3 worm cellular contexts compared by ENCODE assay signal in genomic region chrV:10965501-10965900, ce11.
TF ChIP-seq lines count a peak whose summit lies in the region.

ctf-4 (minus strand) TSS chrV:10965539.
eef-1G (plus strand) TSS chrV:10965719.

TF ChIP-seq in whole organism, L2 larva, 48 proteins besides CTCF, POLR2A, EP300 and RAD21 (continued from another document):
- TF ChIP-seq elt-3 (tag; optimal IDR thresholded peaks at IDR 0.05; lab: Kevin White, UChicago) (no peak), ztf-11 (tag; optimal IDR thresholded peaks at IDR 0.05; lab: Kevin White, UChicago) (no peak), mdl-1 (tag; optimal IDR thresholded peaks at IDR 0.05; lab: Kevin White, UChicago) (peak in 1 of 2 experiments; percentile 60), mab-5 (tag; optimal IDR thresholded peaks at IDR 0.05; lab: Kevin White, UChicago) (peak; percentile 85), ztf-1 (GFP tag; conservative IDR thresholded peaks at IDR 0.05; lab: Robert Waterston, UW) (no peak), elt-1 (tag; optimal IDR thresholded peaks at IDR 0.05; lab: Kevin White, UChicago) (no peak), fos-1 (tag; optimal IDR thresholded peaks at IDR 0.05; lab: Kevin White, UChicago) (peak; percentile 99), peb-1 (tag; optimal IDR thresholded peaks at IDR 0.05; lab: Kevin White, UChicago) (no peak), ama-1 (optimal IDR thresholded peaks at IDR 0.05; lab: Kevin White, UChicago) (peak; percentile 51), ceh-82 (tag; optimal IDR thresholded peaks at IDR 0.05; lab: Kevin White, UChicago) (peak; percentile 75), nhr-77 (tag; optimal IDR thresholded peaks at IDR 0.05; lab: Kevin White, UChicago) (peak; percentile 57), nhr-11 (tag; optimal IDR thresholded peaks at IDR 0.05; lab: Kevin White, UChicago) (no peak), alr-1 (tag; optimal IDR thresholded peaks at IDR 0.05; lab: Kevin White, UChicago) (no peak), sma-3 (GFP tag; optimal IDR thresholded peaks at IDR 0.05; lab: Kevin White, UChicago) (peak; percentile 97), lin-13 (GFP tag; optimal IDR thresholded peaks at IDR 0.05; lab: Kevin White, UChicago) (peak; percentile 96), gmeb-1 (tag; optimal IDR thresholded peaks at IDR 0.05; lab: Kevin White, UChicago) (peak; percentile 97), Y55F3AM.14 (GFP tag; optimal IDR thresholded peaks at IDR 0.05; lab: Kevin White, UChicago) (peak; percentile 76), lsy-2 (tag; optimal IDR thresholded peaks at IDR 0.05; lab: Kevin White, UChicago) (peak; percentile 83 to 96), nhr-6 (tag; optimal IDR thresholded peaks at IDR 0.05; lab: Kevin White, UChicago) (peak; percentile 95), R02D3.7 (tag; optimal IDR thresholded peaks at IDR 0.05; lab: Kevin White, UChicago) (peak; percentile 58), lin-11 (tag; optimal IDR thresholded peaks at IDR 0.05; lab: Kevin White, UChicago) (peak; percentile 94), sma-9 (GFP tag; optimal IDR thresholded peaks at IDR 0.05; lab: Kevin White, UChicago) (peak; percentile 99), sma-9 (tag; optimal IDR thresholded peaks at IDR 0.05; lab: Kevin White, UChicago) (no peak), unc-39 (tag; optimal IDR thresholded peaks at IDR 0.05; lab: Kevin White, UChicago) (no peak), egl-27 (tag; optimal IDR thresholded peaks at IDR 0.05; lab: Kevin White, UChicago) (peak; percentile 82), C34F6.9 (tag; optimal IDR thresholded peaks at IDR 0.05; lab: Kevin White, UChicago) (peak; percentile 99)
TF ChIP-seq in whole organism, L2 larva: peak in this region for 34.

TF ChIP-seq in whole organism, L4 larva, 104 proteins besides CTCF, POLR2A, EP300 and RAD21 (continued from another document and continues in another):
- peak; percentile 91 for TF ChIP-seq hlh-30 (tag; optimal IDR thresholded peaks at IDR 0.05; lab: Kevin White, UChicago; ENCODE audit: insufficient read depth)
- 0 out of 2 replicates have a peak, but pooled peaks have one; percentile 23 for TF ChIP-seq nhr-41 (GFP tag; IDR thresholded peaks at IDR 0.05; lab: Robert Waterston, UW)
- TF ChIP-seq nhr-11 (tag; optimal IDR thresholded peaks at IDR 0.05; lab: Kevin White, UChicago) = peak; percentile 98
- no peak for TF ChIP-seq zag-1 (tag; optimal IDR thresholded peaks at IDR 0.05; lab: Kevin White, UChicago)
- TF ChIP-seq unc-39 (tag; optimal IDR thresholded peaks at IDR 0.05; lab: Kevin White, UChicago) = no peak
- peak; percentile 64 for TF ChIP-seq zip-2 (tag; optimal IDR thresholded peaks at IDR 0.05; lab: Kevin White, UChicago)
- peak; percentile 86 for TF ChIP-seq lin-29 (GFP tag; IDR thresholded peaks at IDR 0.05; lab: Robert Waterston, UW)
- TF ChIP-seq aly-2 (tag; optimal IDR thresholded peaks at IDR 0.05; lab: Kevin White, UChicago) = no peak
- no peak for TF ChIP-seq attf-4 (tag; optimal IDR thresholded peaks at IDR 0.05; lab: Kevin White, UChicago)
- TF ChIP-seq Y75B8A.6 (GFP tag; IDR thresholded peaks at IDR 0.05; lab: Robert Waterston, UW) = peak; percentile 73; the same call in 1 of the 2 replicates
- TF ChIP-seq egl-27 (tag; optimal IDR thresholded peaks at IDR 0.05; lab: Kevin White, UChicago) = peak; percentile 64
- TF ChIP-seq lin-39 (tag; optimal IDR thresholded peaks at IDR 0.05; lab: Kevin White, UChicago) = no peak
- TF ChIP-seq ctbp-1 (GFP tag; IDR thresholded peaks at IDR 0.05; lab: Robert Waterston, UW) = peak; percentile 92
- TF ChIP-seq ceh-44 (GFP tag; IDR thresholded peaks at IDR 0.05; lab: Robert Waterston, UW) = no peak
- peak; percentile 87 for TF ChIP-seq mxl-3 (GFP tag; optimal IDR thresholded peaks at IDR 0.05; lab: Kevin White, UChicago)
- peak; percentile 83 for TF ChIP-seq ama-1 (optimal IDR thresholded peaks at IDR 0.05; lab: Kevin White, UChicago)
- TF ChIP-seq unc-130 (GFP tag; optimal IDR thresholded peaks at IDR 0.05; lab: Kevin White, UChicago) = peak; percentile 84
- TF ChIP-seq dmd-9 (GFP tag; IDR thresholded peaks at IDR 0.05; lab: Robert Waterston, UW) = peak; percentile 74
- peak; percentile 98 for TF ChIP-seq dmd-6 (GFP tag; IDR thresholded peaks at IDR 0.05; lab: Robert Waterston, UW)
- peak; percentile 88 for TF ChIP-seq spr-1 (tag; optimal IDR thresholded peaks at IDR 0.05; lab: Kevin White, UChicago)
- TF ChIP-seq D1046.2 (GFP tag; IDR thresholded peaks at IDR 0.05; lab: Robert Waterston, UW) = no peak
- no peak for TF ChIP-seq sdz-12 (GFP tag; optimal IDR thresholded peaks at IDR 0.05; lab: Kevin White, UChicago)
- TF ChIP-seq ZK337.2 (GFP tag; IDR thresholded peaks at IDR 0.05; lab: Robert Waterston, UW) = no peak
- peak; percentile 97 for TF ChIP-seq nhr-6 (tag; optimal IDR thresholded peaks at IDR 0.05; lab: Kevin White, UChicago)
- peak; percentile 87 for TF ChIP-seq saeg-2 (GFP tag; IDR thresholded peaks at IDR 0.05; lab: Robert Waterston, UW)
- TF ChIP-seq daf-12 (tag; optimal IDR thresholded peaks at IDR 0.05; lab: Kevin White, UChicago) = no peak
- TF ChIP-seq mxl-2 (GFP tag; conservative IDR thresholded peaks at IDR 0.05; lab: Robert Waterston, UW) = no peak
- peak; percentile 89 for TF ChIP-seq mdt-29 (GFP tag; IDR thresholded peaks at IDR 0.05; lab: Robert Waterston, UW)
- no peak for TF ChIP-seq ceh-82 (tag; optimal IDR thresholded peaks at IDR 0.05; lab: Kevin White, UChicago)
- peak; percentile 32 for TF ChIP-seq snpc-4 (tag; optimal IDR thresholded peaks at IDR 0.05; lab: Kevin White, UChicago)
- TF ChIP-seq nhr-102 (tag; optimal IDR thresholded peaks at IDR 0.05; lab: Kevin White, UChicago) = peak; percentile 96
- peak; percentile 7; the same call in 1 of the 2 replicates for TF ChIP-seq Y48G9A.11 (GFP tag; IDR thresholded peaks at IDR 0.05; lab: Robert Waterston, UW)
- TF ChIP-seq nhr-48 (tag; optimal IDR thresholded peaks at IDR 0.05; lab: Kevin White, UChicago) = peak; percentile 94
- TF ChIP-seq lin-13 (GFP tag; optimal IDR thresholded peaks at IDR 0.05; lab: Kevin White, UChicago) = peak; percentile 92
- TF ChIP-seq tra-1 (GFP tag; IDR thresholded peaks at IDR 0.05; lab: Robert Waterston, UW) = peak; percentile 85; the same call in 1 of the 2 replicates
- TF ChIP-seq gei-8 (GFP tag; optimal IDR thresholded peaks at IDR 0.05; lab: Kevin White, UChicago) = no peak
- TF ChIP-seq R02D3.7 (tag; optimal IDR thresholded peaks at IDR 0.05; lab: Kevin White, UChicago) = no peak
- peak; percentile 94 for TF ChIP-seq ceh-20 (GFP tag; IDR thresholded peaks at IDR 0.05; lab: Robert Waterston, UW)
- TF ChIP-seq aha-1 (tag; lab: Kevin White, UChicago) = peak; percentile 99
- TF ChIP-seq unc-62 (GFP tag; optimal IDR thresholded peaks at IDR 0.05 in 1 of 2; lab: Kevin White, UChicago) = peak in 1 of 2 experiments; percentile 97
- no peak for TF ChIP-seq unc-62 (tag; optimal IDR thresholded peaks at IDR 0.05; lab: Kevin White, UChicago)
- TF ChIP-seq madf-9 (GFP tag; conservative IDR thresholded peaks at IDR 0.05; lab: Robert Waterston, UW) = peak; percentile 87; the same call in 1 of the 2 replicates
- TF ChIP-seq zfp-3 (GFP tag; conservative IDR thresholded peaks at IDR 0.05; lab: Robert Waterston, UW) = peak; percentile 83
- peak; percentile 99 for TF ChIP-seq lin-38 (GFP tag; IDR thresholded peaks at IDR 0.05; lab: Robert Waterston, UW)
- no peak for TF ChIP-seq zip-11 (GFP tag; IDR thresholded peaks at IDR 0.05; lab: Robert Waterston, UW)
- no peak for TF ChIP-seq madf-5 (GFP tag; IDR thresholded peaks at IDR 0.05; lab: Robert Waterston, UW)
- TF ChIP-seq nhr-77 (tag; optimal IDR thresholded peaks at IDR 0.05; lab: Kevin White, UChicago) = peak; percentile 98
- peak; percentile 95 for TF ChIP-seq T26A8.4 (GFP tag; IDR thresholded peaks at IDR 0.05; lab: Robert Waterston, UW)
- peak; percentile 87 for TF ChIP-seq arid-1 (GFP tag; conservative IDR thresholded peaks at IDR 0.05; lab: Robert Waterston, UW)
- TF ChIP-seq zfp-2 (tag; optimal IDR thresholded peaks at IDR 0.05; lab: Kevin White, UChicago) = peak; percentile 84
- TF ChIP-seq ceh-28 (tag; optimal IDR thresholded peaks at IDR 0.05; lab: Kevin White, UChicago) = no peak
- TF ChIP-seq F26F4.8 (GFP tag; conservative IDR thresholded peaks at IDR 0.05; lab: Robert Waterston, UW) = no peak
- peak; percentile 51 for TF ChIP-seq F49E8.2 (tag; optimal IDR thresholded peaks at IDR 0.05; lab: Kevin White, UChicago; ENCODE audit: borderline replicate concordance)
- peak; percentile 71 to 96 for TF ChIP-seq lsy-2 (tag; optimal IDR thresholded peaks at IDR 0.05; lab: Kevin White, UChicago)
- TF ChIP-seq hlh-11 (tag; optimal IDR thresholded peaks at IDR 0.05; lab: Kevin White, UChicago) = peak; percentile 98

TF ChIP-seq in whole organism, late embryonic, 69 proteins besides CTCF, POLR2A, EP300 and RAD21 (continued from another document):
- no peak for TF ChIP-seq lim-6 (tag; optimal IDR thresholded peaks at IDR 0.05; lab: Kevin White, UChicago)
- TF ChIP-seq pha-4 (tag; optimal IDR thresholded peaks at IDR 0.05; lab: Kevin White, UChicago) = no peak
- peak; percentile 25 for TF ChIP-seq syd-9 (tag; optimal IDR thresholded peaks at IDR 0.05; lab: Kevin White, UChicago)
- peak; percentile 62 for TF ChIP-seq pqm-1 (tag; optimal IDR thresholded peaks at IDR 0.05; lab: Kevin White, UChicago)
- TF ChIP-seq K09A11.1 (tag; optimal IDR thresholded peaks at IDR 0.05; lab: Kevin White, UChicago; ENCODE audit: insufficient read depth) = no peak
- TF ChIP-seq ceh-30 (tag; optimal IDR thresholded peaks at IDR 0.05; lab: Kevin White, UChicago) = no peak
- no peak for TF ChIP-seq sox-4 (tag; optimal IDR thresholded peaks at IDR 0.05; lab: Kevin White, UChicago)
- TF ChIP-seq dmd-4 (tag; optimal IDR thresholded peaks at IDR 0.05; lab: Kevin White, UChicago; ENCODE audit: borderline replicate concordance) = no peak
- peak; percentile 18 for TF ChIP-seq hlh-30 (tag; optimal IDR thresholded peaks at IDR 0.05; lab: Kevin White, UChicago; ENCODE audit: insufficient read depth)
- no peak for TF ChIP-seq ceh-6 (GFP tag; optimal IDR thresholded peaks at IDR 0.05; lab: Kevin White, UChicago)
- peak; percentile 72 for TF ChIP-seq tbx-2 (tag; optimal IDR thresholded peaks at IDR 0.05; lab: Kevin White, UChicago)
- no peak for TF ChIP-seq odd-2 (tag; optimal IDR thresholded peaks at IDR 0.05; lab: Kevin White, UChicago)
- no peak for TF ChIP-seq K02D7.2 (tag; optimal IDR thresholded peaks at IDR 0.05; lab: Kevin White, UChicago)
- TF ChIP-seq dve-1 (tag; optimal IDR thresholded peaks at IDR 0.05; lab: Kevin White, UChicago) = peak; percentile 85
- peak; percentile 85 for TF ChIP-seq unc-55 (GFP tag; optimal IDR thresholded peaks at IDR 0.05; lab: Kevin White, UChicago)
- TF ChIP-seq tbx-7 (tag; optimal IDR thresholded peaks at IDR 0.05; lab: Kevin White, UChicago) = no peak
- TF ChIP-seq mec-3 (tag; optimal IDR thresholded peaks at IDR 0.05; lab: Kevin White, UChicago; ENCODE audit: borderline replicate concordance) = no peak
- no peak for TF ChIP-seq nhr-232 (tag; optimal IDR thresholded peaks at IDR 0.05; lab: Kevin White, UChicago)
- no peak for TF ChIP-seq nhr-11 (tag; optimal IDR thresholded peaks at IDR 0.05; lab: Kevin White, UChicago)
- TF ChIP-seq unc-42 (tag; optimal IDR thresholded peaks at IDR 0.05; lab: Kevin White, UChicago) = peak; percentile 52
- TF ChIP-seq ceh-18 (tag; optimal IDR thresholded peaks at IDR 0.05; lab: Kevin White, UChicago) = peak; percentile 62
- TF ChIP-seq pax-1 (tag; optimal IDR thresholded peaks at IDR 0.05; lab: Kevin White, UChicago) = no peak
- TF ChIP-seq ceh-31 (tag; optimal IDR thresholded peaks at IDR 0.05; lab: Kevin White, UChicago) = peak; percentile 64
- no peak for TF ChIP-seq hlh-13 (GFP tag; optimal IDR thresholded peaks at IDR 0.05; lab: Kevin White, UChicago)
- TF ChIP-seq ztf-16 (tag; optimal IDR thresholded peaks at IDR 0.05; lab: Kevin White, UChicago) = no peak
- TF ChIP-seq lin-11 (tag; optimal IDR thresholded peaks at IDR 0.05; lab: Kevin White, UChicago) = no peak
- TF ChIP-seq ceh-22 (tag; optimal IDR thresholded peaks at IDR 0.05; lab: Kevin White, UChicago) = no peak
- TF ChIP-seq eyg-1 (tag; optimal IDR thresholded peaks at IDR 0.05; lab: Kevin White, UChicago) = no peak
- peak; percentile 5 for TF ChIP-seq pros-1 (tag; optimal IDR thresholded peaks at IDR 0.05; lab: Kevin White, UChicago)
- TF ChIP-seq C08G9.2 (tag; optimal IDR thresholded peaks at IDR 0.05; lab: Kevin White, UChicago) = no peak
- peak; percentile 90 for TF ChIP-seq rnt-1 (tag; optimal IDR thresholded peaks at IDR 0.05; lab: Kevin White, UChicago)
- no peak for TF ChIP-seq ttx-3 (tag; optimal IDR thresholded peaks at IDR 0.05; lab: Kevin White, UChicago)
- TF ChIP-seq sdc-2 (tag; optimal IDR thresholded peaks at IDR 0.05; lab: Kevin White, UChicago) = no peak
- no peak for TF ChIP-seq C38D4.7 (GFP tag; optimal IDR thresholded peaks at IDR 0.05; lab: Kevin White, UChicago)
- no peak for TF ChIP-seq sox-2 (GFP tag; IDR thresholded peaks at IDR 0.05; lab: Robert Waterston, UW)
- TF ChIP-seq T23F11.4 (GFP tag; optimal IDR thresholded peaks at IDR 0.05; lab: Kevin White, UChicago) = no peak
- no peak for TF ChIP-seq ceh-9 (tag; optimal IDR thresholded peaks at IDR 0.05; lab: Kevin White, UChicago)
- no peak for TF ChIP-seq elt-2 (tag; optimal IDR thresholded peaks at IDR 0.05; lab: Kevin White, UChicago)
- no peak for TF ChIP-seq ama-1 (optimal IDR thresholded peaks at IDR 0.05; lab: Kevin White, UChicago)
- TF ChIP-seq pha-2 (tag; optimal IDR thresholded peaks at IDR 0.05; lab: Kevin White, UChicago) = no peak
- no peak for TF ChIP-seq F13H6.1 (tag; optimal IDR thresholded peaks at IDR 0.05; lab: Kevin White, UChicago)
- no peak for TF ChIP-seq ceh-45 (GFP tag; IDR thresholded peaks at IDR 0.05; lab: Robert Waterston, UW)
- no peak for TF ChIP-seq pag-3 (tag; optimal IDR thresholded peaks at IDR 0.05; lab: Kevin White, UChicago; ENCODE audit: borderline replicate concordance)
TF ChIP-seq in whole organism, late embryonic: peak in this region for 20.
